Worm (Caenorhabditis elegans) whole organism, L4 larva: ENCODE data around the gene daf-15.
A peak's percentile ranks its signal among the peaks of the same experiment; 100 is the strongest.

Experiments used
- F49E8.2 ChIP-seq: sonication (generic microtip); optimal IDR thresholded peaks from 2 replicates; lab custom pipeline; 2016; ENCODE audit warnings: missing compliant biosample characterization, mild to moderate bottlenecking, missing genetic modification characterization, borderline replicate concordance
- T20F7.1 ChIP-seq: fragments of 200-800 bp; sonication (Bioruptor generic); optimal IDR thresholded peaks from 2 replicates; lab custom pipeline; 2018; ENCODE audit warnings: mild to moderate bottlenecking, missing genetic modification characterization, missing compliant biosample characterization
- ZK337.2 ChIP-seq: fragments of 200-800 bp; sonication (Bioruptor generic); IDR thresholded peaks from 2 replicates; pipeline ENCODE4 v1.3.6; 2022; ENCODE audit warnings: missing genetic modification reagents, missing genetic modification characterization, missing compliant biosample characterization
- aly-2 ChIP-seq: sonication (generic microtip); optimal IDR thresholded peaks from 2 replicates; lab custom pipeline; 2018; ENCODE audit warnings: missing biosample characterization, missing genetic modification characterization
- arid-1 ChIP-seq: fragments of 200-800 bp; sonication (Bioruptor generic); conservative IDR thresholded peaks from 2 replicates; pipeline ENCODE4 v1.3.6; 2022; ENCODE audit warnings: missing genetic modification reagents, missing genetic modification characterization, missing compliant biosample characterization
- attf-4 ChIP-seq: sonication (generic microtip); optimal IDR thresholded peaks from 3 replicates; lab custom pipeline; 2017; ENCODE audit warnings: missing biosample characterization, missing genetic modification characterization
- daf-16 ChIP-seq, 3 experiments: sonication (generic microtip); optimal IDR thresholded peaks; 2 replicates each; lab custom pipeline; 2016 to 2017; ENCODE audit warnings: missing genetic modification characterization in 3 of 3, missing genetic modification reagents in 3 of 3, mild to moderate bottlenecking in 2 of 3, missing compliant biosample characterization in 2 of 3, missing biosample characterization in 1 of 3, moderate library complexity in 1 of 3
- dmd-8 ChIP-seq: fragments of 200-800 bp; sonication (Bioruptor generic); IDR thresholded peaks from 2 replicates; pipeline ENCODE4 v1.3.6; 2022; ENCODE audit warnings: missing genetic modification characterization, missing compliant biosample characterization
- dpl-1 ChIP-seq: fragments of 150-350 bp; optimal IDR thresholded peaks from 2 replicates; lab custom pipeline; 2014; ENCODE audit warnings: missing biosample characterization, missing genetic modification reagents, missing genetic modification characterization
- dve-1 ChIP-seq: sonication (generic microtip); optimal IDR thresholded peaks from 2 replicates; lab custom pipeline; 2017; ENCODE audit warnings: antibody characterized with exemption, mild to moderate bottlenecking, missing genetic modification characterization, missing compliant biosample characterization; ENCODE audit not compliant: insufficient read depth
- fkh-10 ChIP-seq: fragments of 150-350 bp; optimal IDR thresholded peaks from 2 replicates; lab custom pipeline; 2014; ENCODE audit warnings: missing biosample characterization, missing genetic modification reagents, missing genetic modification characterization
- gei-8 ChIP-seq: fragments of 200-800 bp; sonication (Bioruptor generic); optimal IDR thresholded peaks from 2 replicates; lab custom pipeline; 2018; ENCODE audit warnings: mild to moderate bottlenecking, missing genetic modification characterization, missing compliant biosample characterization
- hlh-11 ChIP-seq: fragments of 200-800 bp; sonication (Bioruptor generic); optimal IDR thresholded peaks from 2 replicates; lab custom pipeline; 2018; ENCODE audit warnings: mild to moderate bottlenecking, missing genetic modification characterization, missing compliant biosample characterization
- hlh-30 ChIP-seq: sonication (generic microtip); optimal IDR thresholded peaks from 2 replicates; lab custom pipeline; 2017; ENCODE audit warnings: antibody characterized with exemption, mild to moderate bottlenecking, missing genetic modification characterization, missing compliant biosample characterization; ENCODE audit not compliant: insufficient read depth
- lin-15B ChIP-seq: fragments of 150-350 bp; sonication (generic microtip); optimal IDR thresholded peaks from 3 replicates; lab custom pipeline; 2014; ENCODE audit warnings: missing biosample characterization, missing genetic modification characterization
- lin-29 ChIP-seq: fragments of 200-800 bp; sonication (Bioruptor generic); IDR thresholded peaks from 2 replicates; pipeline ENCODE4 v1.3.6; 2022; ENCODE audit warnings: missing genetic modification reagents, missing genetic modification characterization, missing compliant biosample characterization
- lin-38 ChIP-seq: fragments of 200-800 bp; sonication (Bioruptor generic); IDR thresholded peaks from 2 replicates; pipeline ENCODE4 v1.3.6; 2022; ENCODE audit warnings: missing genetic modification reagents, missing genetic modification characterization, missing compliant biosample characterization
- lsy-2 ChIP-seq, 2 experiments: fragments of 150-350 bp in 1 of 2; sonication (generic microtip) in 1 of 2; optimal IDR thresholded peaks; 2 replicates each; lab custom pipeline; 2014 to 2017; ENCODE audit warnings: missing biosample characterization in 2 of 2, missing genetic modification characterization in 2 of 2
- mdl-1 ChIP-seq, 2 experiments: fragments of 150-350 bp in 1 of 2; sonication (generic microtip) in 1 of 2; optimal IDR thresholded peaks; 2 replicates each; lab custom pipeline; 2014 to 2017; ENCODE audit warnings: missing biosample characterization in 2 of 2, missing genetic modification characterization in 2 of 2
- mes-2 ChIP-seq: sonication (generic microtip); optimal IDR thresholded peaks from 2 replicates; lab custom pipeline; 2016; ENCODE audit warnings: missing genotype, mild to moderate bottlenecking, missing genetic modification characterization, missing compliant biosample characterization; ENCODE audit not compliant: poor library complexity, severe bottlenecking
- mxl-3 ChIP-seq: fragments of 200-800 bp; sonication (Bioruptor generic); optimal IDR thresholded peaks from 2 replicates; lab custom pipeline; 2018; ENCODE audit warnings: mild to moderate bottlenecking, missing genetic modification characterization, missing compliant biosample characterization
- nhr-28 ChIP-seq: fragments of 150-350 bp; optimal IDR thresholded peaks from 2 replicates; lab custom pipeline; 2014; ENCODE audit warnings: missing biosample characterization, missing genetic modification characterization
- nhr-6 ChIP-seq: fragments of 150-350 bp; optimal IDR thresholded peaks from 2 replicates; lab custom pipeline; 2014; ENCODE audit warnings: missing biosample characterization, missing genetic modification characterization
- pha-4 ChIP-seq, 2 experiments: fragments of 150-350 bp in 1 of 2; fragments of 200-800 bp in 1 of 2; sonication (Bioruptor generic) in 1 of 2; IDR thresholded peaks in 1 of 2; optimal IDR thresholded peaks in 1 of 2; 2 replicates each; pipeline versions ENCODE4 v1.3.6 to Lab custom; 2014 to 2022; ENCODE audit warnings: missing genetic modification characterization in 2 of 2, missing genetic modification reagents in 2 of 2, missing biosample characterization in 1 of 2, missing compliant biosample characterization in 1 of 2
- pqm-1 ChIP-seq: sonication (generic microtip); optimal IDR thresholded peaks from 2 replicates; lab custom pipeline; 2017; ENCODE audit warnings: missing biosample characterization, missing genetic modification characterization
- rbr-2 ChIP-seq: sonication (generic microtip); optimal IDR thresholded peaks from 2 replicates; lab custom pipeline; 2016; ENCODE audit warnings: missing genotype, missing genetic modification characterization, missing compliant biosample characterization
- unc-130 ChIP-seq: sonication (generic microtip); optimal IDR thresholded peaks from 2 replicates; lab custom pipeline; 2016; ENCODE audit warnings: missing genetic modification reagents, missing genetic modification characterization, missing compliant biosample characterization
- zfp-3 ChIP-seq: fragments of 200-800 bp; sonication (Bioruptor generic); conservative IDR thresholded peaks from 2 replicates; pipeline ENCODE4 v1.3.6; 2022; ENCODE audit warnings: missing genetic modification reagents, missing genetic modification characterization, missing compliant biosample characterization
- zip-2 ChIP-seq: fragments of 150-350 bp; optimal IDR thresholded peaks from 2 replicates; lab custom pipeline; 2014; ENCODE audit warnings: missing biosample characterization, missing genetic modification characterization
- ztf-7 ChIP-seq: fragments of 150-350 bp; optimal IDR thresholded peaks from 2 replicates; lab custom pipeline; 2014; ENCODE audit warnings: missing biosample characterization, missing genetic modification characterization

Gene daf-15

ce11 chrIV:9353728-9354127, 32.3 kb upstream of the daf-15 start:
- peak; percentile 19 for TF ChIP-seq dve-1 (tag; lab: Kevin White, UChicago)
- TF ChIP-seq zfp-3 (GFP tag; lab: Robert Waterston, UW): no peak
- no peak for TF ChIP-seq lin-15B (tag; lab: Kevin White, UChicago)
- TF ChIP-seq daf-16 (GFP tag; optimal IDR thresholded peaks at IDR 0.05; lab: Kevin White, UChicago): no peak
- TF ChIP-seq daf-16 (tag; optimal IDR thresholded peaks at IDR 0.05; lab: Kevin White, UChicago): peak; percentile 94

- peak in 1 of 2 experiments; percentile 48 for TF ChIP-seq lsy-2 (tag; optimal IDR thresholded peaks at IDR 0.05; lab: Kevin White, UChicago)
- TF ChIP-seq dmd-8 (GFP tag; lab: Robert Waterston, UW): no peak
- no peak for TF ChIP-seq aly-2 (tag; lab: Kevin White, UChicago)
These were observed 19.6 kb upstream of the daf-15 start, which contains the start of gene pezo-1 for ce11 chrIV:9366411-9366810. Gene pezo-1 (minus strand): TSS chrIV:9366511.

ce11 chrIV:9367852-9368627, 18.0 kb upstream of the daf-15 start:
- TF ChIP-seq lsy-2 (tag; optimal IDR thresholded peaks at IDR 0.05; lab: Kevin White, UChicago): peak in 1 of 2 experiments; percentile 24
- peak; percentile 14 for TF ChIP-seq rbr-2
- peak; percentile 17 for TF ChIP-seq fkh-10
- no peak for TF ChIP-seq pha-4 (GFP tag; IDR thresholded peaks at IDR 0.05; lab: Robert Waterston, UW)
- TF ChIP-seq pha-4 (tag; optimal IDR thresholded peaks at IDR 0.05; lab: Kevin White, UChicago): peak; percentile 84
- peak; percentile 28 for TF ChIP-seq F49E8.2 (tag; lab: Kevin White, UChicago)
- TF ChIP-seq dpl-1: no peak
- TF ChIP-seq daf-16 (GFP tag; optimal IDR thresholded peaks at IDR 0.05; lab: Kevin White, UChicago): peak in 1 of 2 experiments; percentile 71
- peak; percentile 98 for TF ChIP-seq daf-16 (tag; optimal IDR thresholded peaks at IDR 0.05; lab: Kevin White, UChicago)
- TF ChIP-seq dve-1 (tag; lab: Kevin White, UChicago): peak; percentile 58
- TF ChIP-seq lin-38 (GFP tag; lab: Robert Waterston, UW): peak; percentile 48
- TF ChIP-seq unc-130: peak; percentile 4
- peak; percentile 52 for TF ChIP-seq nhr-28 (tag; lab: Kevin White, UChicago)
- TF ChIP-seq nhr-6: peak; percentile 33
- peak; percentile 22 for TF ChIP-seq hlh-30 (tag; lab: Kevin White, UChicago)
- TF ChIP-seq mes-2 (tag; lab: Kevin White, UChicago): peak; percentile 51
- no peak for TF ChIP-seq mxl-3 (GFP tag; lab: Kevin White, UChicago)
- TF ChIP-seq gei-8 (GFP tag; lab: Kevin White, UChicago): no peak
- peak; percentile 44 for TF ChIP-seq hlh-11 (tag; lab: Kevin White, UChicago)
- no peak for TF ChIP-seq mdl-1 (tag; optimal IDR thresholded peaks at IDR 0.05; lab: Kevin White, UChicago)

ce11 chrIV:9371126-9371525, 14.9 kb upstream of the daf-15 start, which contains the start of gene fbxc-58:
Gene fbxc-58 (plus strand): TSS chrIV:9371508.
- TF ChIP-seq dve-1 (tag; lab: Kevin White, UChicago) (peak; percentile 1), zip-2 (tag; lab: Kevin White, UChicago) (peak; percentile 84), pqm-1 (tag; lab: Kevin White, UChicago) (peak; percentile 80), hlh-30 (tag; lab: Kevin White, UChicago) (no peak), nhr-28 (tag; lab: Kevin White, UChicago) (peak; percentile 21), T20F7.1 (GFP tag; lab: Kevin White, UChicago) (peak; percentile 4), lin-29 (GFP tag; lab: Robert Waterston, UW) (no peak), daf-16 (GFP tag; optimal IDR thresholded peaks at IDR 0.05; lab: Kevin White, UChicago) (no peak), daf-16 (tag; optimal IDR thresholded peaks at IDR 0.05; lab: Kevin White, UChicago) (peak; percentile 44), arid-1 (GFP tag; lab: Robert Waterston, UW) (no peak), ztf-7 (tag; lab: Kevin White, UChicago) (peak; percentile 18), attf-4 (tag; lab: Kevin White, UChicago) (no peak), ZK337.2 (GFP tag; lab: Robert Waterston, UW) (no peak)
- TF ChIP-seq, all 104 proteins: peak for 7
